Fruit fly (Drosophila melanogaster): ENCODE results near the gene Phyhd1.

The Phyhd1 gene

dm6 chr3R:10641284-10641683, 39.4 kb downstream of the Phyhd1 start:
- no peak for TF ChIP-seq CG1621 (tag; optimal IDR thresholded peaks at IDR 0.05)
- no peak for TF ChIP-seq CG7368 (GFP tag; optimal IDR thresholded peaks at IDR 0.05)
- TF ChIP-seq net (GFP tag; optimal IDR thresholded peaks at IDR 0.05): no peak
- peak; percentile 4 for TF ChIP-seq OdsH (GFP tag; optimal IDR thresholded peaks at IDR 0.05)
- TF ChIP-seq CG9139 (GFP tag; optimal IDR thresholded peaks at IDR 0.05): no peak
- no peak for TF ChIP-seq achi (GFP tag; optimal IDR thresholded peaks at IDR 0.05)
- TF ChIP-seq CG6808 (GFP tag; optimal IDR thresholded peaks at IDR 0.05): no peak
- TF ChIP-seq CG3919 (GFP tag; optimal IDR thresholded peaks at IDR 0.05): peak; percentile 5
- no peak for TF ChIP-seq CG4318 (GFP tag; optimal IDR thresholded peaks at IDR 0.05)
- TF ChIP-seq fd85E (GFP tag; optimal IDR thresholded peaks at IDR 0.05): no peak
- peak; percentile 15 for TF ChIP-seq CG34406 (GFP tag; optimal IDR thresholded peaks at IDR 0.05)
- TF ChIP-seq dsx (GFP tag; optimal IDR thresholded peaks at IDR 0.05; ENCODE audit: poor library complexity, severe bottlenecking): no peak
- peak; percentile 22 for TF ChIP-seq CG6792 (GFP tag; optimal IDR thresholded peaks at IDR 0.05)
- no peak for TF ChIP-seq spab (GFP tag; optimal IDR thresholded peaks at IDR 0.05)
- no peak for TF ChIP-seq fkh (GFP tag; optimal IDR thresholded peaks at IDR 0.05)
- no peak for TF ChIP-seq CG8319 (GFP tag; optimal IDR thresholded peaks at IDR 0.05)
- no peak for TF ChIP-seq Gug (GFP tag; IDR thresholded peaks at IDR 0.05)
- TF ChIP-seq topi (GFP tag; optimal IDR thresholded peaks at IDR 0.05): peak; percentile 26
- TF ChIP-seq eg (GFP tag; IDR thresholded peaks at IDR 0.05): no peak
- no peak for TF ChIP-seq salr (GFP tag; optimal IDR thresholded peaks at IDR 0.05)
- no peak for TF ChIP-seq CG32006 (GFP tag; optimal IDR thresholded peaks at IDR 0.05)
- peak; percentile 6 for TF ChIP-seq pdm3 (GFP tag; optimal IDR thresholded peaks at IDR 0.05)
- peak; percentile 77 for TF ChIP-seq Eip78C (GFP tag)
- TF ChIP-seq Sox14 (GFP tag; optimal IDR thresholded peaks at IDR 0.05): no peak
- TF ChIP-seq Lpt (GFP tag; optimal IDR thresholded peaks at IDR 0.05): no peak
- TF ChIP-seq Eip75B (GFP tag; optimal IDR thresholded peaks at IDR 0.05): peak; percentile 25
- peak; percentile 26 for TF ChIP-seq lz (GFP tag; optimal IDR thresholded peaks at IDR 0.05)
- TF ChIP-seq CG3032 (tag; optimal IDR thresholded peaks at IDR 0.05): no peak
- TF ChIP-seq CG8632 (GFP tag; optimal IDR thresholded peaks at IDR 0.05): peak; percentile 24
- TF ChIP-seq esn (GFP tag; optimal IDR thresholded peaks at IDR 0.05): peak; percentile 49
- no peak for TF ChIP-seq ss (GFP tag; optimal IDR thresholded peaks at IDR 0.05)
- TF ChIP-seq acj6 (GFP tag; optimal IDR thresholded peaks at IDR 0.05): peak; percentile 36
- no peak for TF ChIP-seq CG6854 (GFP tag; optimal IDR thresholded peaks at IDR 0.05)
- TF ChIP-seq CG10631 (GFP tag; optimal IDR thresholded peaks at IDR 0.05): peak; percentile 13
- peak; percentile 32 for TF ChIP-seq Sox102F (GFP tag; optimal IDR thresholded peaks at IDR 0.05)
- peak; percentile 52 for TF ChIP-seq Smox (GFP tag; optimal IDR thresholded peaks at IDR 0.05)
- no peak for TF ChIP-seq Hr4 (GFP tag; optimal IDR thresholded peaks at IDR 0.05)
- TF ChIP-seq CG10669 (GFP tag; optimal IDR thresholded peaks at IDR 0.05): no peak
- TF ChIP-seq CG16779 (tag; optimal IDR thresholded peaks at IDR 0.05): no peak
- no peak for TF ChIP-seq Hr38 (GFP tag; optimal IDR thresholded peaks at IDR 0.05)
- TF ChIP-seq dac (GFP tag; optimal IDR thresholded peaks at IDR 0.05): no peak
- TF ChIP-seq CG11762 (GFP tag; optimal IDR thresholded peaks at IDR 0.05; ENCODE audit: insufficient read depth): no peak
- no peak for TF ChIP-seq CG6163 (GFP tag; IDR thresholded peaks at IDR 0.05)
- TF ChIP-seq Sox15 (GFP tag; optimal IDR thresholded peaks at IDR 0.05): no peak
- peak; percentile 47 for TF ChIP-seq Met (GFP tag; optimal IDR thresholded peaks at IDR 0.05)
- no peak for TF ChIP-seq CG11294 (GFP tag; IDR thresholded peaks at IDR 0.05)
- TF ChIP-seq CG8119 (GFP tag; IDR thresholded peaks at IDR 0.05): no peak
- no peak for TF ChIP-seq CG11902 (GFP tag; optimal IDR thresholded peaks at IDR 0.05)
- peak; percentile 0 for TF ChIP-seq Ets21C (GFP tag; optimal IDR thresholded peaks at IDR 0.05)
- TF ChIP-seq Blimp-1 (GFP tag; optimal IDR thresholded peaks at IDR 0.05): no peak
- TF ChIP-seq Hr39 (GFP tag; optimal IDR thresholded peaks at IDR 0.05): peak; percentile 22
- TF ChIP-seq fd59A (GFP tag; optimal IDR thresholded peaks at IDR 0.05): no peak
- peak; percentile 65 for TF ChIP-seq svp (GFP tag)
